Fruit fly (Drosophila melanogaster) whole organism, embryonic: ENCODE data around the gene CG32573.

Experiments
- Atf6 ChIP-seq: fragments of 200-800 bp; sonication (Bioruptor generic); IDR thresholded peaks from 2 replicates; pipeline ENCODE4 v1.3.6; 2022; ENCODE audit warnings: missing biosample characterization, missing genetic modification characterization
- BtbVII ChIP-seq: fragments of 200-800 bp; sonication (Bioruptor generic); optimal IDR thresholded peaks from 3 replicates; lab custom pipeline; 2017; ENCODE audit warnings: missing biosample characterization, mild to moderate bottlenecking, missing genetic modification characterization
- CG10462 ChIP-seq: fragments of 200-800 bp; sonication (Bioruptor generic); optimal IDR thresholded peaks from 2 replicates; lab custom pipeline; 2016; ENCODE audit warnings: missing biosample characterization, missing genetic modification characterization
- CG11085 ChIP-seq: fragments of 200-800 bp; sonication (Bioruptor generic); IDR thresholded peaks from 2 replicates; pipeline ENCODE4 v1.3.6; 2022; ENCODE audit warnings: missing biosample characterization, missing genetic modification characterization
- CG11456 ChIP-seq: fragments of 200-800 bp; sonication (Bioruptor generic); IDR thresholded peaks from 3 replicates; pipeline ENCODE4 v1.3.6; 2022; ENCODE audit warnings: missing biosample characterization, missing genetic modification characterization
- CG12659 ChIP-seq: fragments of 200-800 bp; sonication (Bioruptor generic); optimal IDR thresholded peaks from 3 replicates; lab custom pipeline; 2017; ENCODE audit warnings: mild to moderate bottlenecking, missing biosample characterization, missing genetic modification reagents, missing genetic modification characterization
- CG12769 ChIP-seq: fragments of 200-800 bp; sonication (Bioruptor generic); optimal IDR thresholded peaks from 2 replicates; lab custom pipeline; 2019; ENCODE audit warnings: missing biosample characterization, mild to moderate bottlenecking, missing genetic modification characterization, moderate library complexity
- CG1603 ChIP-seq: fragments of 200-800 bp; sonication (Bioruptor generic); optimal IDR thresholded peaks from 2 replicates; lab custom pipeline; 2019; ENCODE audit warnings: missing biosample characterization, mild to moderate bottlenecking, missing genetic modification characterization, moderate library complexity
- CG2712 ChIP-seq: fragments of 200-800 bp; optimal IDR thresholded peaks from 3 replicates; lab custom pipeline; 2019; ENCODE audit warnings: missing biosample characterization, mild to moderate bottlenecking, missing genetic modification characterization, moderate library complexity
- CG2889 ChIP-seq: fragments of 200-800 bp; sonication (Bioruptor generic); IDR thresholded peaks from 3 replicates; pipeline ENCODE4 v1.3.6; 2022; ENCODE audit warnings: missing biosample characterization, missing genetic modification characterization
- CG32532 ChIP-seq: fragments of 200-800 bp; sonication (Bioruptor generic); IDR thresholded peaks from 2 replicates; pipeline ENCODE4 v1.3.6; 2022; ENCODE audit warnings: missing biosample characterization, missing genetic modification characterization
- CG32767 ChIP-seq: fragments of 200-800 bp; sonication (Bioruptor generic); IDR thresholded peaks from 2 replicates; pipeline ENCODE4 v1.3.6; 2022; ENCODE audit warnings: missing biosample characterization, missing genetic modification characterization
- CG4328 ChIP-seq: fragments of 200-800 bp; sonication (Bioruptor generic); optimal IDR thresholded peaks from 3 replicates; lab custom pipeline; 2017; ENCODE audit warnings: missing biosample characterization, missing genetic modification reagents, missing genetic modification characterization
- CG4730 ChIP-seq: fragments of 200-800 bp; sonication (Bioruptor generic); IDR thresholded peaks from 2 replicates; pipeline ENCODE4 v1.3.6; 2022; ENCODE audit warnings: missing biosample characterization, missing genetic modification characterization
- CG6683 ChIP-seq: fragments of 200-800 bp; sonication (Bioruptor generic); optimal IDR thresholded peaks from 2 replicates; lab custom pipeline; 2017; ENCODE audit warnings: missing biosample characterization, mild to moderate bottlenecking, missing genetic modification characterization, missing genetic modification reagents
- CG6854 ChIP-seq: fragments of 200-800 bp; sonication (Bioruptor generic); optimal IDR thresholded peaks from 3 replicates; lab custom pipeline; 2017; ENCODE audit warnings: missing biosample characterization, mild to moderate bottlenecking, missing genetic modification characterization
- CG8359 ChIP-seq: fragments of 200-800 bp; sonication (Bioruptor generic); optimal IDR thresholded peaks from 2 replicates; lab custom pipeline; 2017; ENCODE audit warnings: missing biosample characterization, mild to moderate bottlenecking, missing genetic modification characterization, borderline replicate concordance
- CkIIα-i1 ChIP-seq: fragments of 200-800 bp; sonication (Bioruptor generic); IDR thresholded peaks from 2 replicates; pipeline ENCODE4 v1.3.6; 2022; ENCODE audit warnings: missing biosample characterization, missing genetic modification characterization
- E2f2 ChIP-seq: fragments of 200-800 bp; sonication (Bioruptor generic); IDR thresholded peaks from 2 replicates; pipeline ENCODE4 v1.3.6; 2022; ENCODE audit warnings: missing biosample characterization, missing genetic modification characterization
- GATAe ChIP-seq: fragments of 200-800 bp; sonication (Bioruptor generic); conservative IDR thresholded peaks from 2 replicates; pipeline ENCODE4 v1.3.6; 2022; ENCODE audit warnings: missing biosample characterization, missing genetic modification characterization
- Hsf ChIP-seq: fragments of 200-800 bp; sonication (Bioruptor generic); optimal IDR thresholded peaks from 3 replicates; lab custom pipeline; 2016; ENCODE audit warnings: missing biosample characterization, missing genetic modification characterization
- MBD-R2 ChIP-seq: fragments of 200-800 bp; sonication (Bioruptor generic); IDR thresholded peaks from 2 replicates; pipeline ENCODE4 v1.3.6; 2022; ENCODE audit warnings: missing biosample characterization, missing genetic modification characterization
- MESR4 ChIP-seq: fragments of 200-800 bp; sonication (Bioruptor generic); optimal IDR thresholded peaks from 2 replicates; lab custom pipeline; 2018; ENCODE audit warnings: missing biosample characterization, mild to moderate bottlenecking, missing genetic modification characterization, moderate library complexity
- MTF-1 ChIP-seq: fragments of 200-800 bp; sonication (Bioruptor generic); optimal IDR thresholded peaks from 2 replicates; lab custom pipeline; 2018; ENCODE audit warnings: missing biosample characterization, mild to moderate bottlenecking, missing genetic modification characterization, borderline replicate concordance
- NC2α ChIP-seq: fragments of 200-800 bp; sonication (Bioruptor generic); optimal IDR thresholded peaks from 2 replicates; lab custom pipeline; 2016; ENCODE audit warnings: missing biosample characterization, missing genetic modification characterization
- Nf-YA ChIP-seq: fragments of 200-800 bp; sonication (Bioruptor generic); IDR thresholded peaks from 2 replicates; pipeline ENCODE4 v1.3.6; 2022; ENCODE audit warnings: missing biosample characterization, missing genetic modification characterization
- Oaz ChIP-seq: fragments of 200-800 bp; sonication (Bioruptor generic); IDR thresholded peaks from 2 replicates; pipeline ENCODE4 v1.3.6; 2022; ENCODE audit warnings: missing biosample characterization, missing genetic modification characterization
- Side ChIP-seq: fragments of 200-800 bp; sonication (Bioruptor generic); optimal IDR thresholded peaks from 2 replicates; lab custom pipeline; 2016; ENCODE audit warnings: missing biosample characterization, missing genetic modification characterization
- Six4 ChIP-seq: fragments of 200-800 bp; sonication (Bioruptor generic); optimal IDR thresholded peaks from 2 replicates; lab custom pipeline; 2016; ENCODE audit warnings: missing biosample characterization, missing genetic modification characterization
- Stat92E ChIP-seq, 3 experiments: fragments of >200 bp in 2 of 3; fragments of 200-800 bp in 1 of 3; sonication (Bioruptor generic) in 1 of 3; optimal IDR thresholded peaks; 2 replicates each; lab custom pipeline; 2017 to 2019; ENCODE audit warnings: missing biosample characterization in 3 of 3, missing genetic modification characterization in 3 of 3, mild to moderate bottlenecking in 1 of 3, moderate library complexity in 1 of 3
- az2 ChIP-seq: fragments of 200-800 bp; sonication (Bioruptor generic); optimal IDR thresholded peaks from 3 replicates; lab custom pipeline; 2016; ENCODE audit warnings: missing biosample characterization, missing genetic modification characterization
- bcd ChIP-seq: fragments of 200-800 bp; sonication (Bioruptor generic); optimal IDR thresholded peaks from 2 replicates; lab custom pipeline; 2017; ENCODE audit warnings: missing biosample characterization, mild to moderate bottlenecking, missing genetic modification characterization
- caup ChIP-seq: fragments of 200-800 bp; sonication (Bioruptor generic); optimal IDR thresholded peaks from 3 replicates; lab custom pipeline; 2017; ENCODE audit warnings: missing biosample characterization, mild to moderate bottlenecking, missing genetic modification characterization, moderate library complexity; ENCODE audit not compliant: severe bottlenecking
- dpn ChIP-seq, 2 experiments: fragments of 200-800 bp; sonication (Bioruptor generic); optimal IDR thresholded peaks; 3 replicates each; lab custom pipeline; 2016; ENCODE audit warnings: missing biosample characterization in 2 of 2, missing genetic modification characterization in 2 of 2
- exex ChIP-seq: fragments of 200-800 bp; sonication (Bioruptor generic); optimal IDR thresholded peaks from 4 replicates; lab custom pipeline; 2018; ENCODE audit warnings: missing biosample characterization, mild to moderate bottlenecking, missing genetic modification characterization, moderate library complexity
- fd96Cb ChIP-seq: fragments of 200-800 bp; sonication (Bioruptor generic); optimal IDR thresholded peaks from 2 replicates; lab custom pipeline; 2018; ENCODE audit warnings: missing biosample characterization, mild to moderate bottlenecking, missing genetic modification characterization, moderate library complexity
- klu ChIP-seq: fragments of 200-800 bp; sonication (Bioruptor generic); IDR thresholded peaks from 2 replicates; pipeline ENCODE4 v1.3.6; 2022; ENCODE audit warnings: missing biosample characterization, missing genetic modification characterization
- lbe ChIP-seq: fragments of 200-800 bp; sonication (Bioruptor generic); optimal IDR thresholded peaks from 2 replicates; lab custom pipeline; 2016; ENCODE audit warnings: missing biosample characterization, mild to moderate bottlenecking, missing genetic modification characterization
- mam ChIP-seq: fragments of 200-800 bp; sonication (Bioruptor generic); optimal IDR thresholded peaks from 3 replicates; lab custom pipeline; 2016; ENCODE audit warnings: missing biosample characterization, missing genetic modification characterization
- org-1 ChIP-seq: fragments of 200-800 bp; sonication (Bioruptor generic); optimal IDR thresholded peaks from 2 replicates; lab custom pipeline; 2017; ENCODE audit warnings: missing biosample characterization, missing genetic modification characterization
- ro ChIP-seq: fragments of 200-800 bp; sonication (Bioruptor generic); IDR thresholded peaks from 2 replicates; pipeline ENCODE4 v1.3.6; 2022; ENCODE audit warnings: missing biosample characterization, missing genetic modification characterization
- sim ChIP-seq: fragments of 200-800 bp; sonication (Bioruptor generic); IDR thresholded peaks from 2 replicates; pipeline ENCODE4 v1.3.6; 2022; ENCODE audit warnings: missing biosample characterization, missing genetic modification characterization
- sisA ChIP-seq: fragments of 200-800 bp; sonication (Bioruptor generic); IDR thresholded peaks from 2 replicates; pipeline ENCODE4 v1.3.6; 2022; ENCODE audit warnings: missing biosample characterization, missing genetic modification characterization
- sna ChIP-seq: fragments of 200-800 bp; sonication (Bioruptor generic); IDR thresholded peaks from 2 replicates; pipeline ENCODE4 v1.3.6; 2022; ENCODE audit warnings: missing biosample characterization, missing genetic modification characterization; ENCODE audit not compliant: partially characterized antibody
- so ChIP-seq: fragments of 200-800 bp; sonication (Bioruptor generic); IDR thresholded peaks from 3 replicates; pipeline ENCODE4 v1.3.6; 2022; ENCODE audit warnings: missing biosample characterization, missing genetic modification characterization
- stc ChIP-seq: fragments of 200-800 bp; sonication (Bioruptor generic); IDR thresholded peaks from 2 replicates; pipeline ENCODE4 v1.3.6; 2022; ENCODE audit warnings: missing biosample characterization, missing genetic modification characterization
- tgo ChIP-seq: fragments of 200-800 bp; sonication (Bioruptor generic); IDR thresholded peaks from 3 replicates; pipeline ENCODE4 v1.3.6; 2022; ENCODE audit warnings: missing biosample characterization, missing genetic modification characterization
- tin ChIP-seq: fragments of 200-800 bp; sonication (Bioruptor generic); optimal IDR thresholded peaks from 3 replicates; lab custom pipeline; 2016; ENCODE audit warnings: missing biosample characterization, missing genetic modification characterization
- tio ChIP-seq: fragments of 200-800 bp; sonication (Bioruptor generic); optimal IDR thresholded peaks from 2 replicates; lab custom pipeline; 2017; ENCODE audit warnings: missing biosample characterization, missing genetic modification characterization, inconsistent platforms
- trem ChIP-seq: fragments of 200-800 bp; optimal IDR thresholded peaks from 3 replicates; lab custom pipeline; 2019; ENCODE audit warnings: missing biosample characterization, mild to moderate bottlenecking, missing genetic modification characterization, moderate library complexity

Gene CG32573

dm6 chrX:16644535-16645131 lies 6.5 kb upstream of the CG32573 start (continued):
- TF ChIP-seq GATAe (no peak), ro (GFP tag; lab: Robert Waterston, UW) (no peak), CG12769 (tag; lab: Kevin White, UChicago) (peak; percentile 54), bcd (GFP tag; lab: Kevin White, UChicago) (peak; percentile 28), CG8359 (GFP tag; lab: Kevin White, UChicago) (peak; percentile 40), NC2α (peak; percentile 16), CG11456 (GFP tag; lab: Robert Waterston, UW) (no peak), CG2712 (peak; percentile 41), klu (no peak), Hsf (GFP tag; lab: Kevin White, UChicago) (no peak), Oaz (GFP tag; lab: Robert Waterston, UW) (no peak), fd96Cb (tag; lab: Kevin White, UChicago) (no peak), CG4730 (GFP tag; lab: Robert Waterston, UW) (no peak), tgo (no peak), BtbVII (GFP tag; lab: Kevin White, UChicago) (no peak), CG6854 (GFP tag; lab: Kevin White, UChicago) (no peak), CG1603 (peak; percentile 75), MBD-R2 (no peak), Atf6 (GFP tag; lab: Robert Waterston, UW) (peak; percentile 37; the same call in 1 of the 2 replicates), trem (tag; lab: Kevin White, UChicago) (no peak), sisA (GFP tag; lab: Robert Waterston, UW) (no peak), az2 (GFP tag; lab: Kevin White, UChicago) (no peak), CkIIα-i1 (no peak), dpn (GFP tag; optimal IDR thresholded peaks at IDR 0.05; lab: Kevin White, UChicago) (no peak), E2f2 (peak; percentile 29; the same call in 1 of the 2 replicates), sim (GFP tag; lab: Robert Waterston, UW) (no peak), tin (GFP tag; lab: Kevin White, UChicago) (no peak), stc (GFP tag; lab: Robert Waterston, UW) (peak; percentile 22; the same call in 1 of the 2 replicates), mam (GFP tag; lab: Kevin White, UChicago) (no peak), MESR4 (peak; percentile 10), exex (peak; percentile 33), org-1 (GFP tag; lab: Kevin White, UChicago) (peak; percentile 38), CG12659 (GFP tag; lab: Kevin White, UChicago) (no peak), Stat92E (GFP tag; optimal IDR thresholded peaks at IDR 0.05; lab: Kevin White, UChicago) (no peak), CG6683 (GFP tag; lab: Kevin White, UChicago) (no peak), CG2889 (GFP tag; lab: Robert Waterston, UW) (no peak), CG32532 (no peak), caup (GFP tag; lab: Kevin White, UChicago) (peak; percentile 20), sna (GFP tag; lab: Robert Waterston, UW) (no peak), CG11085 (no peak), so (GFP tag; lab: Robert Waterston, UW) (0 out of 3 replicates have a peak, but pooled peaks have one; percentile 28), Side (GFP tag; lab: Kevin White, UChicago) (peak; percentile 38), Nf-YA (GFP tag; lab: Robert Waterston, UW) (0 out of 2 replicates have a peak, but pooled peaks have one; percentile 28), CG32767 (GFP tag; lab: Robert Waterston, UW) (0 out of 2 replicates have a peak, but pooled peaks have one; percentile 23), lbe (GFP tag; lab: Kevin White, UChicago) (no peak), CG10462 (peak; percentile 7), Six4 (no peak), MTF-1 (GFP tag; lab: Kevin White, UChicago) (peak; percentile 54), CG4328 (GFP tag; lab: Kevin White, UChicago) (peak; percentile 48), tio (peak; percentile 3)
